Fruit fly (Drosophila melanogaster) whole organism, embryonic: ENCODE data around the gene CG42763.

Experiments used
- Asciz ChIP-seq: fragments of 200-800 bp; sonication (Bioruptor generic); optimal IDR thresholded peaks from 2 replicates; lab custom pipeline; 2017; ENCODE audit warnings: missing biosample characterization, mild to moderate bottlenecking, missing genetic modification characterization, missing genetic modification reagents
- Atf-2 ChIP-seq: fragments of 200-800 bp; sonication (Bioruptor generic); optimal IDR thresholded peaks from 2 replicates; lab custom pipeline; 2016; ENCODE audit warnings: missing biosample characterization, missing genetic modification characterization
- Awh ChIP-seq: fragments of 200-800 bp; sonication (Bioruptor generic); IDR thresholded peaks from 2 replicates; pipeline ENCODE4, ENCODE4 v1.3.6; 2022; ENCODE audit warnings: missing biosample characterization, missing genetic modification characterization
- CG13123 ChIP-seq: fragments of 200-800 bp; sonication (Bioruptor generic); optimal IDR thresholded peaks from 2 replicates; lab custom pipeline; 2016; ENCODE audit warnings: missing biosample characterization, missing genetic modification characterization
- CG13296 ChIP-seq: fragments of 200-800 bp; sonication (Bioruptor generic); optimal IDR thresholded peaks from 3 replicates; lab custom pipeline; 2018; ENCODE audit warnings: missing biosample characterization, mild to moderate bottlenecking, missing genetic modification characterization
- CG13624 ChIP-seq: fragments of 200-800 bp; sonication (Bioruptor generic); optimal IDR thresholded peaks from 2 replicates; lab custom pipeline; 2016; ENCODE audit warnings: missing biosample characterization, missing genetic modification characterization
- CG13775 ChIP-seq: fragments of 200-800 bp; sonication (Bioruptor generic); optimal IDR thresholded peaks from 3 replicates; lab custom pipeline; 2017; ENCODE audit warnings: missing biosample characterization, mild to moderate bottlenecking, missing genetic modification characterization
- CG15011 ChIP-seq: fragments of 200-800 bp; sonication (Bioruptor generic); optimal IDR thresholded peaks from 3 replicates; lab custom pipeline; 2018; ENCODE audit warnings: missing biosample characterization, mild to moderate bottlenecking, missing genetic modification characterization
- CG17361 ChIP-seq: fragments of 200-800 bp; sonication (Bioruptor generic); IDR thresholded peaks from 3 replicates; pipeline ENCODE4 v1.3.6; 2022; ENCODE audit warnings: missing biosample characterization, missing genetic modification characterization
- CG18764 ChIP-seq: fragments of 200-800 bp; sonication (Bioruptor generic); optimal IDR thresholded peaks from 3 replicates; lab custom pipeline; 2016; ENCODE audit warnings: missing biosample characterization, missing genetic modification characterization
- CG2199 ChIP-seq: fragments of 200-800 bp; sonication (Bioruptor generic); IDR thresholded peaks from 3 replicates; pipeline ENCODE4 v1.3.6; 2022; ENCODE audit warnings: missing biosample characterization, missing genetic modification characterization
- CG2712 ChIP-seq: fragments of 200-800 bp; optimal IDR thresholded peaks from 3 replicates; lab custom pipeline; 2019; ENCODE audit warnings: missing biosample characterization, mild to moderate bottlenecking, missing genetic modification characterization, moderate library complexity
- CG30403 ChIP-seq: fragments of 200-800 bp; sonication (Bioruptor generic); optimal IDR thresholded peaks from 3 replicates; lab custom pipeline; 2016; ENCODE audit warnings: missing biosample characterization, missing genetic modification characterization
- CG3407 ChIP-seq: fragments of 200-800 bp; sonication (Bioruptor generic); optimal IDR thresholded peaks from 2 replicates; lab custom pipeline; 2018; ENCODE audit warnings: missing biosample characterization, mild to moderate bottlenecking, missing genetic modification characterization
- CG3726 ChIP-seq: fragments of 200-800 bp; sonication (Bioruptor generic); IDR thresholded peaks from 3 replicates; pipeline ENCODE4, ENCODE4 v1.3.6; 2022; ENCODE audit warnings: missing biosample characterization, missing genetic modification characterization
- CG6683 ChIP-seq: fragments of 200-800 bp; sonication (Bioruptor generic); optimal IDR thresholded peaks from 2 replicates; lab custom pipeline; 2017; ENCODE audit warnings: missing biosample characterization, mild to moderate bottlenecking, missing genetic modification characterization, missing genetic modification reagents
- CG8478 ChIP-seq: fragments of >200 bp; optimal IDR thresholded peaks from 2 replicates; lab custom pipeline; 2018
- Dbx ChIP-seq: fragments of 200-800 bp; sonication (Bioruptor generic); IDR thresholded peaks from 3 replicates; pipeline ENCODE4 v1.3.6; 2022; ENCODE audit warnings: missing biosample characterization, missing genetic modification characterization
- ERR ChIP-seq: fragments of 200-800 bp; sonication (Bioruptor generic); optimal IDR thresholded peaks from 2 replicates; lab custom pipeline; 2016; ENCODE audit warnings: missing biosample characterization, missing genetic modification characterization
- Gsc ChIP-seq: fragments of 200-800 bp; sonication (Bioruptor generic); IDR thresholded peaks from 2 replicates; pipeline ENCODE4 v1.3.6; 2022; ENCODE audit warnings: missing biosample characterization, missing genetic modification characterization
- HmgD ChIP-seq: fragments of 200-800 bp; sonication (Bioruptor generic); optimal IDR thresholded peaks from 3 replicates; lab custom pipeline; 2016; ENCODE audit warnings: missing biosample characterization, missing genetic modification characterization
- HmgZ ChIP-seq: fragments of 200-800 bp; sonication (Bioruptor generic); optimal IDR thresholded peaks from 2 replicates; lab custom pipeline; 2018; ENCODE audit warnings: missing biosample characterization, mild to moderate bottlenecking, missing genetic modification characterization
- Hr3 ChIP-seq: fragments of 200-800 bp; sonication (Bioruptor generic); optimal IDR thresholded peaks from 3 replicates; lab custom pipeline; 2016; ENCODE audit warnings: missing biosample characterization, missing genetic modification characterization
- Hr51 ChIP-seq, 2 experiments: fragments of 200-800 bp; sonication (Bioruptor generic); optimal IDR thresholded peaks; 2 replicates in 1 of 2; 3 replicates in 1 of 2; lab custom pipeline; 2016 to 2018; ENCODE audit warnings: missing biosample characterization in 2 of 2, missing genetic modification characterization in 2 of 2, mild to moderate bottlenecking in 1 of 2, moderate library complexity in 1 of 2
- MBD-R2 ChIP-seq: fragments of 200-800 bp; sonication (Bioruptor generic); IDR thresholded peaks from 2 replicates; pipeline ENCODE4 v1.3.6; 2022; ENCODE audit warnings: missing biosample characterization, missing genetic modification characterization
- NC2α ChIP-seq: fragments of 200-800 bp; sonication (Bioruptor generic); optimal IDR thresholded peaks from 2 replicates; lab custom pipeline; 2016; ENCODE audit warnings: missing biosample characterization, missing genetic modification characterization
- Neu2 ChIP-seq: fragments of 200-800 bp; sonication (Bioruptor generic); optimal IDR thresholded peaks from 3 replicates; lab custom pipeline; 2016; ENCODE audit warnings: missing biosample characterization, missing genetic modification characterization, borderline replicate concordance
- Oli ChIP-seq: fragments of 200-800 bp; sonication (Bioruptor generic); optimal IDR thresholded peaks from 2 replicates; lab custom pipeline; 2018; ENCODE audit warnings: missing biosample characterization, mild to moderate bottlenecking, missing genetic modification characterization, moderate library complexity
- amos ChIP-seq: fragments of 200-800 bp; sonication (Bioruptor generic); IDR thresholded peaks from 2 replicates; pipeline ENCODE4 v1.3.6; 2022; ENCODE audit warnings: missing biosample characterization, missing genetic modification characterization; ENCODE audit not compliant: partially characterized antibody
- cas ChIP-seq: fragments of 200-800 bp; sonication (Bioruptor generic); IDR thresholded peaks from 2 replicates; pipeline ENCODE4 v1.3.6; 2022; ENCODE audit warnings: missing biosample characterization, missing genetic modification characterization
- chinmo ChIP-seq: fragments of 200-800 bp; sonication (Bioruptor generic); IDR thresholded peaks from 4 replicates; pipeline ENCODE4 v1.3.6; 2022; ENCODE audit warnings: missing biosample characterization, missing genetic modification characterization; ENCODE audit not compliant: partially characterized antibody
- cwo ChIP-seq: fragments of 200-800 bp; sonication (Bioruptor generic); optimal IDR thresholded peaks from 3 replicates; lab custom pipeline; 2017; ENCODE audit warnings: missing biosample characterization, missing genetic modification characterization, mild to moderate bottlenecking, moderate library complexity, missing genetic modification reagents
- danr ChIP-seq: fragments of 200-800 bp; sonication (Bioruptor generic); IDR thresholded peaks from 2 replicates; pipeline ENCODE4 v1.3.6; 2022; ENCODE audit warnings: missing biosample characterization, missing genetic modification characterization
- emc ChIP-seq: fragments of 200-800 bp; sonication (Bioruptor generic); optimal IDR thresholded peaks from 2 replicates; lab custom pipeline; 2016; ENCODE audit warnings: missing biosample characterization, missing genetic modification characterization
- ems ChIP-seq: fragments of 200-800 bp; sonication (Bioruptor generic); optimal IDR thresholded peaks from 3 replicates; lab custom pipeline; 2016; ENCODE audit warnings: missing biosample characterization, missing genetic modification characterization
- fd3F ChIP-seq: fragments of 200-800 bp; sonication (Bioruptor generic); optimal IDR thresholded peaks from 2 replicates; lab custom pipeline; 2018; ENCODE audit warnings: missing biosample characterization, mild to moderate bottlenecking, missing genetic modification characterization, moderate library complexity
- fd96Cb ChIP-seq: fragments of 200-800 bp; sonication (Bioruptor generic); optimal IDR thresholded peaks from 2 replicates; lab custom pipeline; 2018; ENCODE audit warnings: missing biosample characterization, mild to moderate bottlenecking, missing genetic modification characterization, moderate library complexity
- ftz-f1 ChIP-seq: fragments of 200-800 bp; sonication (Bioruptor generic); optimal IDR thresholded peaks from 2 replicates; lab custom pipeline; 2016; ENCODE audit warnings: missing biosample characterization, missing genetic modification characterization
- gcm ChIP-seq: fragments of 200-800 bp; sonication (Bioruptor generic); optimal IDR thresholded peaks from 2 replicates; lab custom pipeline; 2019; ENCODE audit warnings: missing biosample characterization, mild to moderate bottlenecking, missing genetic modification characterization, moderate library complexity
- grn ChIP-seq: fragments of 200-800 bp; sonication (Bioruptor generic); optimal IDR thresholded peaks from 3 replicates; lab custom pipeline; 2017; ENCODE audit warnings: missing biosample characterization, missing genetic modification characterization
- ham ChIP-seq: fragments of 200-800 bp; sonication (Bioruptor generic); IDR thresholded peaks from 2 replicates; pipeline ENCODE4 v1.3.6; 2022; ENCODE audit warnings: missing biosample characterization, missing genetic modification characterization
- jigr1 ChIP-seq: fragments of 200-800 bp; sonication (Bioruptor generic); IDR thresholded peaks from 3 replicates; pipeline ENCODE4 v1.3.6; 2022; ENCODE audit warnings: missing biosample characterization, missing genetic modification characterization
- knrl ChIP-seq: fragments of 200-800 bp; sonication (Bioruptor generic); IDR thresholded peaks from 3 replicates; pipeline ENCODE4 v1.3.6; 2022; ENCODE audit warnings: missing biosample characterization, missing genetic modification characterization; ENCODE audit not compliant: partially characterized antibody
- mld ChIP-seq: fragments of 200-800 bp; sonication (Bioruptor generic); IDR thresholded peaks from 3 replicates; pipeline ENCODE4 v1.3.6; 2022; ENCODE audit warnings: missing biosample characterization, missing genetic modification characterization; ENCODE audit not compliant: partially characterized antibody
- phol ChIP-seq: fragments of 200-800 bp; sonication (Bioruptor generic); optimal IDR thresholded peaks from 3 replicates; lab custom pipeline; 2018; ENCODE audit warnings: missing biosample characterization, mild to moderate bottlenecking, missing genetic modification characterization, moderate library complexity
- psq ChIP-seq: fragments of 200-800 bp; sonication (Bioruptor generic); optimal IDR thresholded peaks from 2 replicates; lab custom pipeline; 2017; ENCODE audit warnings: missing biosample characterization, missing genetic modification characterization
- ranshi ChIP-seq: fragments of 200-800 bp; sonication (Bioruptor generic); IDR thresholded peaks from 2 replicates; pipeline ENCODE4 v1.3.6; 2022; ENCODE audit warnings: missing biosample characterization, missing genetic modification characterization
- slou ChIP-seq: fragments of 200-800 bp; sonication (Bioruptor generic); optimal IDR thresholded peaks from 3 replicates; lab custom pipeline; 2016; ENCODE audit warnings: missing biosample characterization, missing genetic modification characterization
- trh ChIP-seq: fragments of 200-800 bp; sonication (Bioruptor generic); optimal IDR thresholded peaks from 2 replicates; lab custom pipeline; 2016; ENCODE audit warnings: missing biosample characterization, missing genetic modification characterization
- wek ChIP-seq: fragments of 200-800 bp; sonication (Bioruptor generic); optimal IDR thresholded peaks from 3 replicates; lab custom pipeline; 2018; ENCODE audit warnings: missing biosample characterization, mild to moderate bottlenecking, missing genetic modification characterization, moderate library complexity
- zf30C ChIP-seq: fragments of 200-800 bp; sonication (Bioruptor generic); optimal IDR thresholded peaks from 3 replicates; lab custom pipeline; 2018; ENCODE audit warnings: missing biosample characterization, mild to moderate bottlenecking, missing genetic modification characterization

The CG42763 gene

dm6 chr2L:8164219-8164618 is 19.3 kb upstream of the CG42763 start (continued):
- TF ChIP-seq CG17361 (GFP tag; lab: Robert Waterston, UW) (peak; percentile 69; the same call in 2 of the 3 replicates), cas (GFP tag; lab: Robert Waterston, UW) (no peak), MBD-R2 (no peak), CG13123 (GFP tag; lab: Kevin White, UChicago) (peak; percentile 87), Hr51 (GFP tag; optimal IDR thresholded peaks at IDR 0.05; lab: Kevin White, UChicago) (peak; percentile 36 to 49), grn (GFP tag; lab: Kevin White, UChicago) (peak; percentile 74), knrl (GFP tag; lab: Robert Waterston, UW) (no peak), amos (GFP tag; lab: Robert Waterston, UW) (no peak), zf30C (no peak), CG18764 (GFP tag; lab: Kevin White, UChicago) (peak; percentile 83), jigr1 (GFP tag; lab: Robert Waterston, UW) (no peak), CG13775 (GFP tag; lab: Kevin White, UChicago) (peak; percentile 52), Asciz (GFP tag; lab: Kevin White, UChicago) (peak; percentile 97), CG8478 (lab: Kevin White, UChicago) (no peak), gcm (GFP tag; lab: Kevin White, UChicago) (peak; percentile 86), wek (GFP tag; lab: Kevin White, UChicago) (peak; percentile 91), HmgZ (tag; lab: Kevin White, UChicago) (peak; percentile 52), ham (no peak), HmgD (no peak), emc (GFP tag; lab: Kevin White, UChicago) (no peak), Dbx (GFP tag; lab: Robert Waterston, UW) (no peak), phol (tag; lab: Kevin White, UChicago) (peak; percentile 35), trh (GFP tag; lab: Kevin White, UChicago) (peak; percentile 84), chinmo (GFP tag; lab: Robert Waterston, UW) (no peak), Awh (GFP tag; lab: Robert Waterston, UW) (peak; percentile 94), Oli (peak; percentile 58), CG15011 (GFP tag; lab: Kevin White, UChicago) (peak; percentile 76), mld (GFP tag; lab: Robert Waterston, UW) (no peak), psq (GFP tag; lab: Kevin White, UChicago) (peak; percentile 70), ERR (GFP tag; lab: Kevin White, UChicago) (peak; percentile 7), CG6683 (GFP tag; lab: Kevin White, UChicago) (peak; percentile 51), Gsc (GFP tag; lab: Robert Waterston, UW) (no peak), CG13624 (GFP tag; lab: Kevin White, UChicago) (peak; percentile 1), Neu2 (GFP tag; lab: Kevin White, UChicago) (no peak), ems (GFP tag; lab: Kevin White, UChicago) (peak; percentile 41), CG2199 (GFP tag; lab: Robert Waterston, UW) (peak; percentile 50; the same call in 1 of the 3 replicates), CG3407 (peak; percentile 96), slou (GFP tag; lab: Kevin White, UChicago) (peak; percentile 18), CG30403 (peak; percentile 11), CG13296 (peak; percentile 67), danr (GFP tag; lab: Robert Waterston, UW) (no peak; the same call in 1 of the 2 replicates), CG3726 (0 out of 3 replicates have a peak, but pooled peaks have one; percentile 31), fd3F (GFP tag; lab: Kevin White, UChicago) (peak; percentile 66), CG2712 (tag; lab: Kevin White, UChicago) (peak; percentile 84), Hr3 (GFP tag; lab: Kevin White, UChicago) (peak; percentile 32), Atf-2 (GFP tag; lab: Kevin White, UChicago) (peak; percentile 65), ranshi (GFP tag; lab: Robert Waterston, UW) (peak; percentile 57; the same call in 1 of the 2 replicates), ftz-f1 (GFP tag; lab: Kevin White, UChicago) (no peak), fd96Cb (peak; percentile 72), cwo (GFP tag; lab: Kevin White, UChicago) (peak; percentile 53), NC2α (GFP tag; lab: Kevin White, UChicago) (peak; percentile 77)
